Fruit fly (Drosophila melanogaster) whole organism, wandering third instar larva: ENCODE results near the gene Dnali1.

Experiments
- CG9705 ChIP-seq: fragments of 200-800 bp; sonication (Bioruptor generic); optimal IDR thresholded peaks from 2 replicates; lab custom pipeline; 2018; ENCODE audit warnings: missing biosample characterization, mild to moderate bottlenecking, missing genetic modification characterization
- Sp1 ChIP-seq: fragments of 200-800 bp; sonication (Bioruptor generic); optimal IDR thresholded peaks from 3 replicates; lab custom pipeline; 2019; ENCODE audit warnings: missing biosample characterization, mild to moderate bottlenecking, missing genetic modification characterization, moderate library complexity
- dmrt93B ChIP-seq: fragments of 200-800 bp; sonication (Bioruptor generic); optimal IDR thresholded peaks from 2 replicates; lab custom pipeline; 2018; ENCODE audit warnings: missing biosample characterization, mild to moderate bottlenecking, missing genetic modification characterization
- foxo ChIP-seq, 2 experiments: fragments of 200-800 bp; sonication (Bioruptor generic); optimal IDR thresholded peaks; 2 replicates in 1 of 2; 3 replicates in 1 of 2; lab custom pipeline; 2016 to 2017; ENCODE audit warnings: missing biosample characterization in 2 of 2, missing genetic modification characterization in 2 of 2

dm6 chr3R:11855156-11855555, 37.9 kb downstream of the Dnali1 start:
- TF ChIP-seq Sp1 (no peak), dmrt93B (GFP tag; lab: Kevin White, UChicago) (no peak), CG9705 (GFP tag; lab: Kevin White, UChicago) (no peak), foxo (GFP tag; optimal IDR thresholded peaks at IDR 0.05; lab: Kevin White, UChicago) (no peak)
